Worm (Caenorhabditis elegans) whole organism, mixed stage, embryonic: ENCODE results near the gene vps-24.

Experiments used
- drap-1 ChIP-seq: fragments of 200-800 bp; sonication (Bioruptor generic); optimal IDR thresholded peaks from 3 replicates; lab custom pipeline; 2018; ENCODE audit warnings: mild to moderate bottlenecking, missing genetic modification characterization, missing compliant biosample characterization
- mep-1 ChIP-seq: fragments of 150-350 bp; optimal IDR thresholded peaks from 2 replicates; lab custom pipeline; 2017; ENCODE audit warnings: missing biosample characterization, missing genetic modification reagents, missing genetic modification characterization, inconsistent platforms
- unc-39 ChIP-seq: fragments of 150-350 bp; optimal IDR thresholded peaks from 2 replicates; lab custom pipeline; 2014; ENCODE audit warnings: missing biosample characterization, missing genetic modification characterization

ce11 chrII:4992977-4993376 is 821 bp upstream of the vps-24 start, which contains the start of gene pigb-1:
- TF ChIP-seq mep-1 (tag; lab: Kevin White, UChicago), result no peak
- no peak for TF ChIP-seq drap-1 (GFP tag; lab: Kevin White, UChicago)
- TF ChIP-seq unc-39, result no peak
